Fruit fly (Drosophila melanogaster) whole organism, pupa: ENCODE data around the gene Gnf1.
A peak's percentile ranks its signal among the peaks of the same experiment; 100 is the strongest.

ENCODE experiments used
- CG17806 ChIP-seq: fragments of 200-800 bp; sonication (Bioruptor generic); optimal IDR thresholded peaks from 2 replicates; lab custom pipeline; 2018; ENCODE audit warnings: missing biosample characterization, mild to moderate bottlenecking, missing genetic modification characterization, moderate library complexity
- CG9948 ChIP-seq: fragments of 200-800 bp; sonication (Bioruptor generic); optimal IDR thresholded peaks from 2 replicates; lab custom pipeline; 2018; ENCODE audit warnings: missing biosample characterization, mild to moderate bottlenecking, missing genetic modification characterization, moderate library complexity
- Ets98B ChIP-seq: fragments of 200-800 bp; sonication (Bioruptor generic); IDR thresholded peaks from 2 replicates; pipeline ENCODE4 v1.3.6; 2022; ENCODE audit warnings: missing biosample characterization, missing genetic modification characterization

DNA sequence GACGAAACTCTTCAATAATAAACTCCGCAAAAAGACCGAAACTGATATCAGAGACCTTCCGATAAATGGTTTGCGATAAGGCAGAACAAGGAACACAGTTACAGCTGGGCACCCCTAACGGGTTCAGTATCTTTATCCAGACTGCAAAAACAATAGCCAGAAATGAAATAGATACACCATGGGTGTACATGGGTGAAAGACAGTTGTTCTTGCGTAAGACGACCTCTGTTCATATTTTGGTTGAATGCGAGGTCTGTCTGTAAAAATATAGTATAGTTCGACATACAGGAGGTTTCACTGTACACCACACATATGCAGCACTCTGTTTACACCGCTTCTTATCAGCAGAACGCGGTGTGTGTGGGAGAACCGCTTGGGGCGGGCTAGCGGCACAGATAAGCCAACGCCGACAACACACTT lies 5.7 kb downstream of the Gnf1 start:
- TF ChIP-seq CG17806 (peak; percentile 58), Ets98B (peak; percentile 59), CG9948 (peak; percentile 34)
